Worm (Caenorhabditis elegans) whole organism, young adult: ENCODE data around the gene cdc-48.2.
A peak's percentile ranks its signal among the peaks of the same experiment; 100 is the strongest.

Experiments used
- B0336.3 ChIP-seq: fragments of 200-800 bp; sonication (Bioruptor generic); IDR thresholded peaks from 2 replicates; pipeline ENCODE4 v1.3.6; 2022; ENCODE audit warnings: missing genetic modification characterization, missing compliant biosample characterization
- C17E4.6 ChIP-seq: fragments of 200-800 bp; sonication (Bioruptor generic); IDR thresholded peaks from 2 replicates; pipeline ENCODE4 v1.3.6; 2022; ENCODE audit warnings: missing genetic modification reagents, missing genetic modification characterization, missing compliant biosample characterization
- D2030.7 ChIP-seq: fragments of 200-800 bp; sonication (Bioruptor generic); IDR thresholded peaks from 2 replicates; pipeline ENCODE4 v1.3.6; 2022; ENCODE audit warnings: missing genetic modification reagents, missing genetic modification characterization, missing compliant biosample characterization
- F22D6.2 ChIP-seq: sonication (generic microtip); optimal IDR thresholded peaks from 2 replicates; lab custom pipeline; 2016; ENCODE audit warnings: mild to moderate bottlenecking, missing genetic modification characterization, missing compliant biosample characterization
- F23B12.7 ChIP-seq: sonication (generic microtip); optimal IDR thresholded peaks from 2 replicates; lab custom pipeline; 2017; ENCODE audit warnings: missing genetic modification characterization, mild to moderate bottlenecking, missing compliant biosample characterization, antibody characterized with exemption, moderate library complexity; ENCODE audit not compliant: insufficient read depth
- F52B5.7 ChIP-seq: sonication (generic microtip); optimal IDR thresholded peaks from 2 replicates; lab custom pipeline; 2016; ENCODE audit warnings: mild to moderate bottlenecking, missing genetic modification characterization, missing compliant biosample characterization
- F57A8.1 ChIP-seq: fragments of 200-800 bp; sonication (Bioruptor generic); optimal IDR thresholded peaks from 2 replicates; lab custom pipeline; 2018; ENCODE audit warnings: mild to moderate bottlenecking, missing genetic modification characterization, moderate library complexity, missing compliant biosample characterization
- K11D2.4 ChIP-seq: fragments of 200-800 bp; sonication (Bioruptor generic); IDR thresholded peaks from 2 replicates; pipeline ENCODE4 v1.3.6; 2022; ENCODE audit warnings: missing genetic modification reagents, missing genetic modification characterization, missing compliant biosample characterization
- Y53G8AR.9 ChIP-seq: fragments of 200-800 bp; sonication (Bioruptor generic); conservative IDR thresholded peaks from 2 replicates; pipeline ENCODE4 v1.3.6; 2022; ENCODE audit warnings: missing genetic modification reagents, missing genetic modification characterization, missing compliant biosample characterization
- Y67H2A.10 ChIP-seq: fragments of 200-800 bp; sonication (Bioruptor generic); conservative IDR thresholded peaks from 2 replicates; pipeline ENCODE4 v1.3.6; 2022; ENCODE audit warnings: missing genetic modification reagents, missing genetic modification characterization, missing compliant biosample characterization
- aptf-2 ChIP-seq: fragments of 200-800 bp; sonication (Bioruptor generic); conservative IDR thresholded peaks from 2 replicates; pipeline ENCODE4 v1.3.6; 2022; ENCODE audit warnings: missing genetic modification reagents, missing genetic modification characterization, missing compliant biosample characterization
- athp-1 ChIP-seq: sonication (generic microtip); optimal IDR thresholded peaks from 2 replicates; lab custom pipeline; 2017; ENCODE audit warnings: mild to moderate bottlenecking, missing genetic modification characterization, missing compliant biosample characterization
- bed-2 ChIP-seq: fragments of 200-800 bp; sonication (Bioruptor generic); IDR thresholded peaks from 2 replicates; pipeline ENCODE4 v1.3.6; 2022; ENCODE audit warnings: missing genetic modification reagents, missing genetic modification characterization, missing compliant biosample characterization
- cebp-1 ChIP-seq, 2 experiments: fragments of 200-800 bp in 1 of 2; sonication (Bioruptor generic) in 1 of 2; sonication (generic microtip) in 1 of 2; IDR thresholded peaks in 1 of 2; optimal IDR thresholded peaks in 1 of 2; 2 replicates each; pipeline versions ENCODE4 v1.3.6 to Lab custom; 2017 to 2022; ENCODE audit warnings: missing compliant biosample characterization in 2 of 2, missing genetic modification characterization in 2 of 2, mild to moderate bottlenecking in 1 of 2, missing genetic modification reagents in 1 of 2, moderate library complexity in 1 of 2
- ceh-100 ChIP-seq: fragments of 200-800 bp; sonication (Bioruptor generic); IDR thresholded peaks from 2 replicates; pipeline ENCODE4 v1.3.6; 2022; ENCODE audit warnings: missing genetic modification reagents, missing genetic modification characterization, missing compliant biosample characterization
- ceh-27 ChIP-seq: fragments of 200-800 bp; sonication (Bioruptor generic); optimal IDR thresholded peaks from 2 replicates; lab custom pipeline; 2018; ENCODE audit warnings: mild to moderate bottlenecking, missing genetic modification characterization, moderate library complexity, missing compliant biosample characterization
- ceh-79 ChIP-seq: sonication (generic microtip); optimal IDR thresholded peaks from 2 replicates; lab custom pipeline; 2017; ENCODE audit warnings: mild to moderate bottlenecking, missing genetic modification characterization, missing compliant biosample characterization
- ceh-91 ChIP-seq: fragments of 200-800 bp; sonication (Bioruptor generic); IDR thresholded peaks from 2 replicates; pipeline ENCODE4 v1.3.6; 2022; ENCODE audit warnings: missing genetic modification reagents, missing genetic modification characterization, missing compliant biosample characterization
- chd-7 ChIP-seq: sonication (generic microtip); optimal IDR thresholded peaks from 2 replicates; lab custom pipeline; 2016; ENCODE audit warnings: mild to moderate bottlenecking, missing genetic modification characterization, moderate library complexity, missing compliant biosample characterization
- dox-1 ChIP-seq: fragments of 200-800 bp; sonication (Bioruptor generic); IDR thresholded peaks from 2 replicates; pipeline ENCODE4 v1.3.6; 2022; ENCODE audit warnings: missing genetic modification reagents, missing genetic modification characterization, missing compliant biosample characterization
- fkh-3 ChIP-seq: sonication (generic microtip); optimal IDR thresholded peaks from 2 replicates; lab custom pipeline; 2016; ENCODE audit warnings: mild to moderate bottlenecking, missing genetic modification characterization, missing compliant biosample characterization
- gei-17 ChIP-seq: fragments of 200-800 bp; sonication (Bioruptor generic); optimal IDR thresholded peaks from 2 replicates; lab custom pipeline; 2018; ENCODE audit warnings: mild to moderate bottlenecking, missing genetic modification characterization, missing compliant biosample characterization
- hlh-12 ChIP-seq: sonication (generic microtip); optimal IDR thresholded peaks from 2 replicates; lab custom pipeline; 2016; ENCODE audit warnings: missing genetic modification characterization, missing compliant biosample characterization
- hrde-1 ChIP-seq: sonication (generic microtip); optimal IDR thresholded peaks from 2 replicates; lab custom pipeline; 2016; ENCODE audit warnings: missing genetic modification characterization, mild to moderate bottlenecking, missing compliant biosample characterization, moderate library complexity, missing genotype, missing genetic modification reagents, borderline replicate concordance
- lag-1 ChIP-seq: fragments of 200-800 bp; sonication (Bioruptor generic); IDR thresholded peaks from 2 replicates; pipeline ENCODE4 v1.3.6; 2022; ENCODE audit warnings: missing genetic modification reagents, missing genetic modification characterization, missing compliant biosample characterization
- let-526 ChIP-seq: fragments of 200-800 bp; sonication (Bioruptor generic); IDR thresholded peaks from 2 replicates; pipeline ENCODE4 v1.3.6; 2022; ENCODE audit warnings: missing genetic modification reagents, missing genetic modification characterization, missing compliant biosample characterization
- lin-26 ChIP-seq: fragments of 200-800 bp; sonication (Bioruptor generic); IDR thresholded peaks from 2 replicates; pipeline ENCODE4 v1.3.6; 2022; ENCODE audit warnings: missing genetic modification reagents, missing genetic modification characterization, missing compliant biosample characterization
- lin-35 ChIP-seq, 3 experiments: fragments of 150-350 bp in 2 of 3; sonication (generic microtip) in 1 of 3; optimal IDR thresholded peaks; 2 replicates each; lab custom pipeline; 2014 to 2018; ENCODE audit warnings: missing biosample characterization in 3 of 3, missing genetic modification characterization in 3 of 3, missing genetic modification reagents in 3 of 3
- lin-40 ChIP-seq: sonication (generic microtip); optimal IDR thresholded peaks from 2 replicates; lab custom pipeline; 2016; ENCODE audit warnings: missing genetic modification characterization, mild to moderate bottlenecking, missing compliant biosample characterization, missing genotype, missing genetic modification reagents
- lin-54 ChIP-seq: fragments of 200-800 bp; sonication (Bioruptor generic); optimal IDR thresholded peaks from 2 replicates; lab custom pipeline; 2018; ENCODE audit warnings: mild to moderate bottlenecking, missing genetic modification characterization, missing compliant biosample characterization
- lir-1 ChIP-seq: fragments of 200-800 bp; sonication (Bioruptor generic); conservative IDR thresholded peaks from 2 replicates; pipeline ENCODE4 v1.3.6; 2022; ENCODE audit warnings: missing genetic modification reagents, missing genetic modification characterization, missing compliant biosample characterization
- lsy-27 ChIP-seq: sonication (generic microtip); optimal IDR thresholded peaks from 2 replicates; lab custom pipeline; 2017; ENCODE audit warnings: missing genetic modification characterization, mild to moderate bottlenecking, missing compliant biosample characterization, antibody characterized with exemption, missing genotype, borderline replicate concordance; ENCODE audit not compliant: insufficient read depth
- madf-10 ChIP-seq: sonication (generic microtip); optimal IDR thresholded peaks from 2 replicates; lab custom pipeline; 2016; ENCODE audit warnings: mild to moderate bottlenecking, missing genetic modification characterization, missing compliant biosample characterization
- mel-28 ChIP-seq: sonication (generic microtip); optimal IDR thresholded peaks from 2 replicates; lab custom pipeline; 2016; ENCODE audit warnings: borderline replicate concordance, mild to moderate bottlenecking, missing genetic modification characterization, missing compliant biosample characterization
- nhr-120 ChIP-seq: fragments of 200-800 bp; sonication (Bioruptor generic); IDR thresholded peaks from 2 replicates; pipeline ENCODE4 v1.3.6; 2022; ENCODE audit warnings: missing genetic modification characterization, missing compliant biosample characterization
- nhr-179 ChIP-seq: sonication (generic microtip); optimal IDR thresholded peaks from 2 replicates; lab custom pipeline; 2016; ENCODE audit warnings: mild to moderate bottlenecking, missing genetic modification characterization, missing compliant biosample characterization
- nhr-90 ChIP-seq: sonication (generic microtip); optimal IDR thresholded peaks from 2 replicates; lab custom pipeline; 2016; ENCODE audit warnings: missing genotype, mild to moderate bottlenecking, missing genetic modification characterization, missing compliant biosample characterization
- pbrm-1 ChIP-seq: fragments of 200-800 bp; sonication (Bioruptor generic); IDR thresholded peaks from 2 replicates; pipeline ENCODE4 v1.3.6; 2022; ENCODE audit warnings: missing genetic modification reagents, missing genetic modification characterization, missing compliant biosample characterization
- rcor-1 ChIP-seq: fragments of 200-800 bp; sonication (Bioruptor generic); IDR thresholded peaks from 2 replicates; pipeline ENCODE4 v1.3.6; 2022; ENCODE audit warnings: missing genetic modification reagents, missing genetic modification characterization, missing compliant biosample characterization
- rec-8 ChIP-seq, 2 experiments: sonication (generic microtip); optimal IDR thresholded peaks; 2 replicates each; lab custom pipeline; 2016; ENCODE audit warnings: mild to moderate bottlenecking in 2 of 2, missing genetic modification characterization in 2 of 2, missing genetic modification reagents in 2 of 2, missing genotype in 2 of 2, missing biosample characterization in 1 of 2, missing compliant biosample characterization in 1 of 2, moderate library complexity in 1 of 2
- rpc-1 ChIP-seq, 2 experiments: fragments of 150-350 bp in 1 of 2; sonication (generic microtip) in 1 of 2; optimal IDR thresholded peaks; 2 replicates each; lab custom pipeline; 2014 to 2018; ENCODE audit warnings: missing biosample characterization in 1 of 2, missing genetic modification characterization in 1 of 2, missing genetic modification reagents in 1 of 2, missing genotype in 1 of 2
- snpc-1.3 ChIP-seq: sonication (generic microtip); optimal IDR thresholded peaks from 2 replicates; lab custom pipeline; 2017; ENCODE audit warnings: missing genetic modification characterization, mild to moderate bottlenecking, missing compliant biosample characterization, antibody characterized with exemption, moderate library complexity, missing genotype, missing genetic modification reagents; ENCODE audit not compliant: insufficient read depth
- somi-1 ChIP-seq: fragments of 200-800 bp; sonication (Bioruptor generic); optimal IDR thresholded peaks from 2 replicates; lab custom pipeline; 2018; ENCODE audit warnings: mild to moderate bottlenecking, missing genetic modification characterization, missing compliant biosample characterization
- sptf-2 ChIP-seq: fragments of 200-800 bp; sonication (Bioruptor generic); optimal IDR thresholded peaks from 2 replicates; lab custom pipeline; 2018; ENCODE audit warnings: mild to moderate bottlenecking, missing genetic modification characterization, missing compliant biosample characterization
- tbx-9 ChIP-seq: sonication (generic microtip); optimal IDR thresholded peaks from 2 replicates; lab custom pipeline; 2016; ENCODE audit warnings: borderline replicate concordance, missing genetic modification characterization, inconsistent platforms, missing compliant biosample characterization
- zfh-2 ChIP-seq: fragments of 200-800 bp; sonication (Bioruptor generic); conservative IDR thresholded peaks from 2 replicates; pipeline ENCODE4 v1.3.6; 2022; ENCODE audit warnings: missing genetic modification reagents, missing genetic modification characterization, missing compliant biosample characterization

Gene cdc-48.2

ce11 chrII:8144543-8144942 is 6.2 kb downstream of the cdc-48.2 start, which contains the start of gene F10B5.2 (continued):
- no peak for TF ChIP-seq somi-1 (GFP tag; lab: Kevin White, UChicago)
- no peak for TF ChIP-seq bed-2 (GFP tag; lab: Robert Waterston, UW)
- TF ChIP-seq let-526, result no peak
- TF ChIP-seq mel-28 (tag; lab: Kevin White, UChicago), result no peak
- peak; percentile 60 for TF ChIP-seq snpc-1.3 (tag; lab: Kevin White, UChicago)
- TF ChIP-seq lin-40 (tag; lab: Kevin White, UChicago), result no peak
- no peak for TF ChIP-seq ceh-91 (GFP tag; lab: Robert Waterston, UW)
- no peak for TF ChIP-seq aptf-2 (GFP tag; lab: Robert Waterston, UW)
- TF ChIP-seq lin-26 (GFP tag; lab: Robert Waterston, UW), result no peak; the same call in 1 of the 2 replicates
- no peak for TF ChIP-seq madf-10 (tag; lab: Kevin White, UChicago)
- TF ChIP-seq K11D2.4 (GFP tag; lab: Robert Waterston, UW), result no peak
- TF ChIP-seq lin-54 (GFP tag; lab: Kevin White, UChicago), result peak; percentile 51
- peak; percentile 38 for TF ChIP-seq D2030.7 (GFP tag; lab: Robert Waterston, UW)
- no peak for TF ChIP-seq fkh-3 (tag; lab: Kevin White, UChicago)
- TF ChIP-seq dox-1, result no peak
- TF ChIP-seq ceh-27, result no peak
- TF ChIP-seq C17E4.6 (GFP tag; lab: Robert Waterston, UW), result no peak
- TF ChIP-seq chd-7, result no peak
- no peak for TF ChIP-seq zfh-2
- no peak for TF ChIP-seq F23B12.7 (tag; lab: Kevin White, UChicago)
- no peak for TF ChIP-seq ceh-79
- no peak for TF ChIP-seq sptf-2 (GFP tag; lab: Kevin White, UChicago)
- no peak for TF ChIP-seq Y67H2A.10 (GFP tag; lab: Robert Waterston, UW)
- TF ChIP-seq nhr-90 (tag; lab: Kevin White, UChicago), result no peak
- TF ChIP-seq F22D6.2, result no peak
- peak in 1 of 3 experiments; percentile 5 for TF ChIP-seq lin-35 (GFP tag; optimal IDR thresholded peaks at IDR 0.05; lab: Kevin White, UChicago)
- peak; percentile 22; the same call in 1 of the 2 replicates for TF ChIP-seq ceh-100
- TF ChIP-seq cebp-1 (GFP tag; IDR thresholded peaks at IDR 0.05; lab: Robert Waterston, UW), result no peak
- no peak for TF ChIP-seq cebp-1 (tag; optimal IDR thresholded peaks at IDR 0.05; lab: Kevin White, UChicago)
- no peak for TF ChIP-seq lag-1 (GFP tag; lab: Robert Waterston, UW)
- peak; percentile 37 for TF ChIP-seq hrde-1 (tag; lab: Kevin White, UChicago)
- no peak for TF ChIP-seq rpc-1 (optimal IDR thresholded peaks at IDR 0.05; lab: Kevin White, UChicago)
- TF ChIP-seq rpc-1 (tag; optimal IDR thresholded peaks at IDR 0.05; lab: Kevin White, UChicago), result no peak
- TF ChIP-seq tbx-9, result no peak
- no peak for TF ChIP-seq pbrm-1 (GFP tag; lab: Robert Waterston, UW)
- no peak for TF ChIP-seq F52B5.7 (tag; lab: Kevin White, UChicago)
- no peak for TF ChIP-seq nhr-179 (tag; lab: Kevin White, UChicago)
- TF ChIP-seq hlh-12 (tag; lab: Kevin White, UChicago), result no peak
- no peak for TF ChIP-seq nhr-120
- peak; percentile 8 for TF ChIP-seq athp-1 (tag; lab: Kevin White, UChicago)
- peak; percentile 7 for TF ChIP-seq F57A8.1
- TF ChIP-seq Y53G8AR.9 (GFP tag; lab: Robert Waterston, UW), result peak; percentile 66; the same call in 1 of the 2 replicates
- no peak for TF ChIP-seq lir-1 (GFP tag; lab: Robert Waterston, UW)
- no peak for TF ChIP-seq lsy-27 (tag; lab: Kevin White, UChicago)
- 0 out of 2 replicates have a peak, but pooled peaks have one; percentile 42 for TF ChIP-seq rcor-1 (GFP tag; lab: Robert Waterston, UW)
- no peak for TF ChIP-seq gei-17 (GFP tag; lab: Kevin White, UChicago)
- peak; percentile 68; the same call in 1 of the 2 replicates for TF ChIP-seq B0336.3
- no peak for TF ChIP-seq rec-8 (tag; optimal IDR thresholded peaks at IDR 0.05; lab: Kevin White, UChicago)
